Worm (Caenorhabditis elegans): ENCODE data around the gene C14A4.13.

ce11 chrII:10571967-10572366 is 46.3 kb upstream of the C14A4.13 start, which contains the start of gene C06A1.3:
- no peak for TF ChIP-seq tbx-2 (tag; optimal IDR thresholded peaks at IDR 0.05)
- TF ChIP-seq elt-3 (tag; optimal IDR thresholded peaks at IDR 0.05) = no peak
- TF ChIP-seq lin-39 (tag; optimal IDR thresholded peaks at IDR 0.05) = no peak
- TF ChIP-seq rnt-1 (tag; optimal IDR thresholded peaks at IDR 0.05) = no peak
- TF ChIP-seq F16B12.6 (tag; optimal IDR thresholded peaks at IDR 0.05) = no peak
- TF ChIP-seq snpc-4 (tag; optimal IDR thresholded peaks at IDR 0.05) = no peak
- TF ChIP-seq lir-3 (tag; optimal IDR thresholded peaks at IDR 0.05; ENCODE audit: poor library complexity) = no peak
- TF ChIP-seq ztf-4 (tag; optimal IDR thresholded peaks at IDR 0.05) = no peak
- TF ChIP-seq aly-2 (tag; optimal IDR thresholded peaks at IDR 0.05) = no peak

Measured in whole organism, L1 larva.